Worm (Caenorhabditis elegans) whole organism, L1 larva: ENCODE data around the gene fbxa-206.

Experiments
- C34B4.2 ChIP-seq: sonication (generic microtip); optimal IDR thresholded peaks from 2 replicates; lab custom pipeline; 2017; ENCODE audit warnings: mild to moderate bottlenecking, missing genetic modification characterization, missing compliant biosample characterization
- F16B12.6 ChIP-seq: fragments of 150-350 bp; optimal IDR thresholded peaks from 2 replicates; lab custom pipeline; 2014; ENCODE audit warnings: missing biosample characterization, missing genetic modification characterization
- Y116A8C.19 ChIP-seq: sonication (generic microtip); optimal IDR thresholded peaks from 2 replicates; lab custom pipeline; 2016; ENCODE audit warnings: missing compliant biosample characterization, missing genetic modification characterization, borderline replicate concordance
- alr-1 ChIP-seq: fragments of 200-800 bp; sonication (Bioruptor generic); optimal IDR thresholded peaks from 2 replicates; lab custom pipeline; 2018; ENCODE audit warnings: borderline replicate concordance, mild to moderate bottlenecking, missing genetic modification characterization, missing compliant biosample characterization
- aly-2 ChIP-seq: fragments of 150-350 bp; optimal IDR thresholded peaks from 2 replicates; lab custom pipeline; 2014; ENCODE audit warnings: missing biosample characterization, missing genetic modification characterization
- ceh-63 ChIP-seq: fragments of 200-800 bp; sonication (Bioruptor generic); optimal IDR thresholded peaks from 2 replicates; lab custom pipeline; 2018; ENCODE audit warnings: mild to moderate bottlenecking, missing genetic modification characterization, missing compliant biosample characterization
- ceh-88 ChIP-seq: fragments of 200-800 bp; sonication (Bioruptor generic); IDR thresholded peaks from 2 replicates; pipeline ENCODE4 v1.3.6; 2022; ENCODE audit warnings: missing genetic modification characterization, missing compliant biosample characterization
- ceh-90 ChIP-seq: sonication (generic microtip); optimal IDR thresholded peaks from 2 replicates; lab custom pipeline; 2016; ENCODE audit warnings: missing genetic modification characterization, missing compliant biosample characterization
- ces-1 ChIP-seq: fragments of 150-350 bp; optimal IDR thresholded peaks from 2 replicates; lab custom pipeline; 2014; ENCODE audit warnings: missing biosample characterization, missing genetic modification reagents, missing genetic modification characterization
- dpl-1 ChIP-seq, 3 experiments: fragments of 150-350 bp in 2 of 3; sonication (generic microtip) in 1 of 3; optimal IDR thresholded peaks; 2 replicates each; lab custom pipeline; 2014 to 2017; ENCODE audit warnings: missing biosample characterization in 3 of 3, missing genetic modification characterization in 3 of 3, missing genetic modification reagents in 3 of 3
- dsc-1 ChIP-seq: sonication (generic microtip); optimal IDR thresholded peaks from 2 replicates; lab custom pipeline; 2016; ENCODE audit warnings: mild to moderate bottlenecking, missing genetic modification characterization, missing compliant biosample characterization
- efl-1 ChIP-seq, 4 experiments: fragments of 150-350 bp; optimal IDR thresholded peaks in 3 of 4; peaks in 1 of 4; 1 replicate in 1 of 4; 2 replicates in 3 of 4; lab custom pipeline; 2014; ENCODE audit warnings: missing biosample characterization in 2 of 4, missing genetic modification characterization in 2 of 4, missing genetic modification reagents in 2 of 4
- egl-13 ChIP-seq: sonication (generic microtip); optimal IDR thresholded peaks from 2 replicates; lab custom pipeline; 2016; ENCODE audit warnings: missing genotype, missing genetic modification reagents, missing genetic modification characterization, missing compliant biosample characterization
- egl-27 ChIP-seq, 2 experiments: fragments of 150-350 bp in 1 of 2; sonication (generic microtip); optimal IDR thresholded peaks; 3 replicates each; lab custom pipeline; 2017 to 2018; ENCODE audit warnings: missing biosample characterization in 2 of 2, missing genetic modification characterization in 2 of 2, missing genetic modification reagents in 2 of 2
- elt-2 ChIP-seq: sonication (generic microtip); optimal IDR thresholded peaks from 2 replicates; lab custom pipeline; 2016; ENCODE audit warnings: missing genetic modification characterization, mild to moderate bottlenecking, inconsistent platforms, missing compliant biosample characterization, missing genetic modification reagents
- elt-3 ChIP-seq, 6 experiments: fragments of 150-350 bp in 1 of 6; sonication (generic microtip); optimal IDR thresholded peaks; 2 replicates each; lab custom pipeline; 2017 to 2018; ENCODE audit warnings: missing biosample characterization in 6 of 6, missing genetic modification characterization in 6 of 6, inconsistent platforms in 1 of 6
- ets-5 ChIP-seq: fragments of 200-800 bp; sonication (Bioruptor generic); IDR thresholded peaks from 2 replicates; pipeline ENCODE4 v1.3.6; 2022; ENCODE audit warnings: missing genetic modification characterization, missing compliant biosample characterization
- fkh-10 ChIP-seq: sonication (generic microtip); optimal IDR thresholded peaks from 2 replicates; lab custom pipeline; 2017; ENCODE audit warnings: missing biosample characterization, missing genetic modification reagents, missing genetic modification characterization
- fkh-4 ChIP-seq: sonication (generic microtip); optimal IDR thresholded peaks from 2 replicates; lab custom pipeline; 2016; ENCODE audit warnings: missing compliant biosample characterization, missing genetic modification characterization, borderline replicate concordance
- isw-1 ChIP-seq: fragments of 200-800 bp; sonication (Bioruptor generic); IDR thresholded peaks from 2 replicates; pipeline ENCODE4 v1.3.6; 2022; ENCODE audit warnings: missing genetic modification characterization, missing compliant biosample characterization
- lin-13 ChIP-seq: fragments of 150-350 bp; optimal IDR thresholded peaks from 2 replicates; lab custom pipeline; 2014; ENCODE audit warnings: missing biosample characterization, missing genetic modification reagents, missing genetic modification characterization
- lin-15B ChIP-seq: fragments of 150-350 bp; sonication (generic microtip); optimal IDR thresholded peaks from 3 replicates; lab custom pipeline; 2014; ENCODE audit warnings: missing biosample characterization, missing genetic modification characterization
- lin-35 ChIP-seq, 2 experiments: fragments of 150-350 bp; optimal IDR thresholded peaks; 2 replicates each; lab custom pipeline; 2014; ENCODE audit warnings: missing biosample characterization in 2 of 2, missing genetic modification characterization in 2 of 2, missing genetic modification reagents in 2 of 2
- lin-39 ChIP-seq: fragments of 150-350 bp; optimal IDR thresholded peaks from 2 replicates; lab custom pipeline; 2014; ENCODE audit warnings: missing biosample characterization, missing genetic modification reagents, missing genetic modification characterization
- lir-3 ChIP-seq: sonication (generic microtip); optimal IDR thresholded peaks from 2 replicates; lab custom pipeline; 2016; ENCODE audit warnings: mild to moderate bottlenecking, missing genetic modification characterization, moderate library complexity, missing compliant biosample characterization; ENCODE audit not compliant: poor library complexity
- mab-9 ChIP-seq: fragments of 200-800 bp; sonication (Bioruptor generic); IDR thresholded peaks from 2 replicates; pipeline ENCODE4 v1.3.6; 2022; ENCODE audit warnings: missing genetic modification reagents, missing genetic modification characterization, missing compliant biosample characterization
- mef-2 ChIP-seq: fragments of 150-350 bp; optimal IDR thresholded peaks from 2 replicates; lab custom pipeline; 2014; ENCODE audit warnings: missing biosample characterization, missing genetic modification characterization
- nhr-11 ChIP-seq: fragments of 150-350 bp; optimal IDR thresholded peaks from 2 replicates; lab custom pipeline; 2014; ENCODE audit warnings: missing biosample characterization, missing genetic modification characterization
- nhr-237 ChIP-seq: fragments of 150-350 bp; optimal IDR thresholded peaks from 2 replicates; lab custom pipeline; 2014; ENCODE audit warnings: missing biosample characterization, missing genetic modification characterization
- nhr-47 ChIP-seq: sonication (generic microtip); optimal IDR thresholded peaks from 2 replicates; lab custom pipeline; 2016; ENCODE audit warnings: mild to moderate bottlenecking, missing genetic modification characterization, moderate library complexity, missing compliant biosample characterization
- nhr-71 ChIP-seq: sonication (generic microtip); optimal IDR thresholded peaks from 2 replicates; lab custom pipeline; 2016; ENCODE audit warnings: mild to moderate bottlenecking, missing genetic modification characterization, moderate library complexity, missing compliant biosample characterization
- nhr-76 ChIP-seq: sonication (generic microtip); optimal IDR thresholded peaks from 2 replicates; lab custom pipeline; 2017; ENCODE audit warnings: missing biosample characterization, missing genetic modification characterization
- nhr-77 ChIP-seq: fragments of 150-350 bp; optimal IDR thresholded peaks from 2 replicates; lab custom pipeline; 2014; ENCODE audit warnings: missing biosample characterization, missing genetic modification characterization
- nhr-85 ChIP-seq: sonication (generic microtip); peaks from one replicate; lab custom pipeline; 2016; ENCODE audit warnings: missing genetic modification characterization, inconsistent platforms, missing compliant biosample characterization
- nhr-90 ChIP-seq: sonication (generic microtip); optimal IDR thresholded peaks from 2 replicates; lab custom pipeline; 2016; ENCODE audit warnings: mild to moderate bottlenecking, missing genetic modification characterization, missing compliant biosample characterization; ENCODE audit not compliant: poor library complexity
- pqm-1 ChIP-seq: sonication (generic microtip); optimal IDR thresholded peaks from 3 replicates; lab custom pipeline; 2017; ENCODE audit warnings: missing biosample characterization, missing genetic modification characterization
- skn-1 ChIP-seq: fragments of 150-350 bp; optimal IDR thresholded peaks from 2 replicates; lab custom pipeline; 2014; ENCODE audit warnings: missing biosample characterization, missing genetic modification characterization
- snu-23 ChIP-seq: sonication (generic microtip); optimal IDR thresholded peaks from 2 replicates; lab custom pipeline; 2016; ENCODE audit warnings: missing genetic modification characterization, missing compliant biosample characterization
- sox-4 ChIP-seq: sonication (generic microtip); optimal IDR thresholded peaks from 2 replicates; lab custom pipeline; 2016; ENCODE audit warnings: missing genetic modification characterization, missing compliant biosample characterization
- sptf-1 ChIP-seq: fragments of 150-350 bp; optimal IDR thresholded peaks from 2 replicates; lab custom pipeline; 2014; ENCODE audit warnings: missing biosample characterization, missing genetic modification characterization
- sup-37 ChIP-seq: fragments of 200-800 bp; sonication (Bioruptor generic); optimal IDR thresholded peaks from 2 replicates; lab custom pipeline; 2018; ENCODE audit warnings: mild to moderate bottlenecking, missing genetic modification characterization, missing compliant biosample characterization
- swsn-7 ChIP-seq: sonication (generic microtip); optimal IDR thresholded peaks from 2 replicates; lab custom pipeline; 2016; ENCODE audit warnings: missing genetic modification characterization, missing compliant biosample characterization
- unc-30 ChIP-seq: sonication (generic microtip); optimal IDR thresholded peaks from 2 replicates; lab custom pipeline; 2017; ENCODE audit warnings: missing biosample characterization, missing genetic modification characterization
- unc-62 ChIP-seq: fragments of 150-350 bp; optimal IDR thresholded peaks from 2 replicates; lab custom pipeline; 2014; ENCODE audit warnings: missing biosample characterization, missing genetic modification reagents, missing genetic modification characterization
- vab-15 ChIP-seq: sonication (generic microtip); optimal IDR thresholded peaks from 2 replicates; lab custom pipeline; 2017; ENCODE audit warnings: missing genotype, mild to moderate bottlenecking, missing genetic modification characterization, missing compliant biosample characterization
- zag-1 ChIP-seq: fragments of 150-350 bp; optimal IDR thresholded peaks from 2 replicates; lab custom pipeline; 2014; ENCODE audit warnings: missing biosample characterization, missing genetic modification characterization
- ztf-11 ChIP-seq, 2 experiments: sonication (generic microtip); optimal IDR thresholded peaks; 2 replicates each; lab custom pipeline; 2016 to 2017; ENCODE audit warnings: missing genetic modification characterization in 2 of 2, missing biosample characterization in 1 of 2, missing compliant biosample characterization in 1 of 2

fbxa-206 gene

ce11 chrV:16918378-16918777 lies at the start of gene fbxa-206, which contains the start of gene Y102A5C.2:
fbxa-206 (minus strand) TSS chrV:16918478.
Y102A5C.2 (plus strand) TSS chrV:16918731.
- TF ChIP-seq fkh-10 (GFP tag; lab: Kevin White, UChicago) = no peak
- no peak for TF ChIP-seq unc-62
- TF ChIP-seq mef-2 (tag; lab: Kevin White, UChicago) = no peak
- TF ChIP-seq nhr-77 (tag; lab: Kevin White, UChicago) = no peak
- no peak for TF ChIP-seq ceh-63
- no peak for TF ChIP-seq isw-1 (GFP tag; lab: Robert Waterston, UW)
- TF ChIP-seq fkh-4 (tag; lab: Kevin White, UChicago) = no peak
- no peak for TF ChIP-seq dsc-1
- TF ChIP-seq pqm-1 (tag; lab: Kevin White, UChicago) = no peak

- TF ChIP-seq dpl-1 (GFP tag; optimal IDR thresholded peaks at IDR 0.05; lab: Kevin White, UChicago) (peak in 2 of 3 experiments; percentile 27 to 31), dsc-1 (no peak), vab-15 (tag; lab: Kevin White, UChicago) (no peak), lin-39 (no peak), alr-1 (tag; lab: Kevin White, UChicago) (no peak), aly-2 (tag; lab: Kevin White, UChicago) (no peak), skn-1 (tag; lab: Kevin White, UChicago) (peak; percentile 15), ets-5 (GFP tag; lab: Robert Waterston, UW) (no peak), efl-1 (optimal IDR thresholded peaks at IDR 0.05; lab: Kevin White, UChicago) (peak; percentile 29 to 64), efl-1 (GFP tag; optimal IDR thresholded peaks at IDR 0.05 in 1 of 2; lab: Kevin White, UChicago) (peak in 1 of 2 experiments; percentile 94), mef-2 (tag; lab: Kevin White, UChicago) (no peak), nhr-237 (tag; lab: Kevin White, UChicago) (no peak), lin-13 (GFP tag; lab: Kevin White, UChicago) (no peak), Y116A8C.19 (tag; lab: Kevin White, UChicago) (no peak), nhr-47 (tag; lab: Kevin White, UChicago) (no peak), lin-35 (GFP tag; optimal IDR thresholded peaks at IDR 0.05; lab: Kevin White, UChicago) (peak in 1 of 2 experiments; percentile 54), C34B4.2 (no peak), unc-30 (tag; lab: Kevin White, UChicago) (no peak), nhr-85 (tag; lab: Kevin White, UChicago) (no peak)
These were observed 48.4 kb upstream of the fbxa-206 start, which contains the start of gene fbxa-90 for ce11 chrV:16966636-16967035. fbxa-90 (plus strand) TSS chrV:16966814.

- no peak for TF ChIP-seq lir-3 (tag; lab: Kevin White, UChicago)
- peak; percentile 89 for TF ChIP-seq lin-15B (tag; lab: Kevin White, UChicago)
- peak; percentile 95 for TF ChIP-seq nhr-90
- peak in 2 of 6 experiments; percentile 76 to 93 for TF ChIP-seq elt-3 (tag; optimal IDR thresholded peaks at IDR 0.05; lab: Kevin White, UChicago)
- no peak for TF ChIP-seq nhr-76 (tag; lab: Kevin White, UChicago)
- peak; percentile 86 for TF ChIP-seq fkh-10 (GFP tag; lab: Kevin White, UChicago)
- peak; percentile 94 for TF ChIP-seq skn-1 (tag; lab: Kevin White, UChicago)
- TF ChIP-seq dsc-1 = peak; percentile 96
- TF ChIP-seq egl-13 (tag; lab: Kevin White, UChicago) = peak; percentile 90
- no peak for TF ChIP-seq ets-5 (GFP tag; lab: Robert Waterston, UW)
- TF ChIP-seq fkh-4 (tag; lab: Kevin White, UChicago) = peak; percentile 68
- TF ChIP-seq nhr-71 (tag; lab: Kevin White, UChicago) = peak; percentile 97
- TF ChIP-seq pqm-1 (tag; lab: Kevin White, UChicago) = no peak
- TF ChIP-seq ceh-63 = no peak
- no peak for TF ChIP-seq sptf-1
- peak; percentile 97 for TF ChIP-seq snu-23 (GFP tag; lab: Kevin White, UChicago)
- TF ChIP-seq zag-1 (tag; lab: Kevin White, UChicago) = peak; percentile 8
- no peak for TF ChIP-seq egl-27 (tag; optimal IDR thresholded peaks at IDR 0.05; lab: Kevin White, UChicago)
- peak; percentile 49 for TF ChIP-seq unc-62
- peak; percentile 84 for TF ChIP-seq mab-9
- TF ChIP-seq ceh-88 (GFP tag; lab: Robert Waterston, UW) = peak; percentile 75
- TF ChIP-seq F16B12.6 (tag; lab: Kevin White, UChicago) = peak; percentile 59
- TF ChIP-seq nhr-11 = peak; percentile 77
- peak; percentile 58 for TF ChIP-seq ceh-90 (tag; lab: Kevin White, UChicago)
- peak; percentile 78 for TF ChIP-seq elt-2
- TF ChIP-seq ces-1 = no peak
- peak in 1 of 2 experiments; percentile 68 for TF ChIP-seq ztf-11 (tag; optimal IDR thresholded peaks at IDR 0.05; lab: Kevin White, UChicago)
- TF ChIP-seq swsn-7 (tag; lab: Kevin White, UChicago) = peak; percentile 96
- peak; percentile 81 for TF ChIP-seq sup-37 (GFP tag; lab: Kevin White, UChicago)
- peak; percentile 82 for TF ChIP-seq sox-4
These were observed 47.4 kb upstream of the fbxa-206 start, which contains the start of gene efl-1 for ce11 chrV:16965655-16966054. efl-1 (minus strand) TSS chrV:16965675.
